Worm (Caenorhabditis elegans): ENCODE measurements around the gene ugt-36.

ugt-36 gene

ce11 chrV:7166709-7167108 lies at the start of gene ugt-36:
TSS of gene ugt-36 (plus strand) at chrV:7167009.
- TF ChIP-seq nhr-28 (tag; optimal IDR thresholded peaks at IDR 0.05) = peak; percentile 16
- TF ChIP-seq nhr-237 (tag; optimal IDR thresholded peaks at IDR 0.05) = no peak

- no peak for TF ChIP-seq dmd-9 (GFP tag; IDR thresholded peaks at IDR 0.05)
- no peak for TF ChIP-seq zag-1 (tag; optimal IDR thresholded peaks at IDR 0.05)
- TF ChIP-seq nhr-76 (tag; optimal IDR thresholded peaks at IDR 0.05) = no peak
- TF ChIP-seq nhr-28 (tag; optimal IDR thresholded peaks at IDR 0.05) = no peak
- TF ChIP-seq Y48G9A.11 (GFP tag; IDR thresholded peaks at IDR 0.05) = no peak
- TF ChIP-seq nhr-48 (tag; optimal IDR thresholded peaks at IDR 0.05) = no peak
- no peak for TF ChIP-seq egl-43 (GFP tag; IDR thresholded peaks at IDR 0.05)
- no peak for TF ChIP-seq rbr-2 (tag; optimal IDR thresholded peaks at IDR 0.05)
- no peak for TF ChIP-seq T26A8.4 (GFP tag; IDR thresholded peaks at IDR 0.05)
- no peak for TF ChIP-seq nhr-77 (tag; optimal IDR thresholded peaks at IDR 0.05)
- no peak for TF ChIP-seq mdt-29 (GFP tag; IDR thresholded peaks at IDR 0.05)
- no peak for TF ChIP-seq unc-39 (tag; optimal IDR thresholded peaks at IDR 0.05)
Measured at ce11 chrV:7118796-7119195, 48.0 kb upstream of the ugt-36 start, which contains the start of gene srx-33. TSS of gene srx-33 (minus strand) at chrV:7118896.

ce11 chrV:7120168-7120567 lies 46.6 kb upstream of the ugt-36 start, which contains the start of gene srx-34:
TSS of gene srx-34 (minus strand) at chrV:7120268.
- no peak for TF ChIP-seq nhr-28 (tag; optimal IDR thresholded peaks at IDR 0.05)
- no peak for TF ChIP-seq zfp-3 (GFP tag; conservative IDR thresholded peaks at IDR 0.05)
- no peak for TF ChIP-seq nhr-11 (tag; optimal IDR thresholded peaks at IDR 0.05)
- TF ChIP-seq spr-3 (GFP tag; optimal IDR thresholded peaks at IDR 0.05) = no peak
- no peak for TF ChIP-seq mxl-3 (GFP tag; optimal IDR thresholded peaks at IDR 0.05)
- no peak for TF ChIP-seq T26A8.4 (GFP tag; IDR thresholded peaks at IDR 0.05)
- no peak for TF ChIP-seq unc-130 (GFP tag; optimal IDR thresholded peaks at IDR 0.05)
- TF ChIP-seq snpc-1.2 (GFP tag; IDR thresholded peaks at IDR 0.05) = no peak
- TF ChIP-seq hif-1 (tag; optimal IDR thresholded peaks at IDR 0.05) = no peak
- no peak for TF ChIP-seq dmd-6 (GFP tag; IDR thresholded peaks at IDR 0.05)
- no peak for TF ChIP-seq vab-7 (GFP tag; IDR thresholded peaks at IDR 0.05)
- TF ChIP-seq zip-2 (tag; optimal IDR thresholded peaks at IDR 0.05) = no peak
- TF ChIP-seq tag-97 (GFP tag; IDR thresholded peaks at IDR 0.05) = no peak
- TF ChIP-seq skn-1 (tag; optimal IDR thresholded peaks at IDR 0.05) = no peak
- no peak for TF ChIP-seq nhr-48 (tag; optimal IDR thresholded peaks at IDR 0.05)
- no peak for TF ChIP-seq mxl-2 (GFP tag; conservative IDR thresholded peaks at IDR 0.05)
- TF ChIP-seq egl-43 (GFP tag; IDR thresholded peaks at IDR 0.05) = no peak
- TF ChIP-seq attf-4 (tag; optimal IDR thresholded peaks at IDR 0.05) = no peak
- TF ChIP-seq F10B5.3 (tag; optimal IDR thresholded peaks at IDR 0.05) = no peak
- no peak for TF ChIP-seq nhr-41 (GFP tag; IDR thresholded peaks at IDR 0.05)

DNA sequence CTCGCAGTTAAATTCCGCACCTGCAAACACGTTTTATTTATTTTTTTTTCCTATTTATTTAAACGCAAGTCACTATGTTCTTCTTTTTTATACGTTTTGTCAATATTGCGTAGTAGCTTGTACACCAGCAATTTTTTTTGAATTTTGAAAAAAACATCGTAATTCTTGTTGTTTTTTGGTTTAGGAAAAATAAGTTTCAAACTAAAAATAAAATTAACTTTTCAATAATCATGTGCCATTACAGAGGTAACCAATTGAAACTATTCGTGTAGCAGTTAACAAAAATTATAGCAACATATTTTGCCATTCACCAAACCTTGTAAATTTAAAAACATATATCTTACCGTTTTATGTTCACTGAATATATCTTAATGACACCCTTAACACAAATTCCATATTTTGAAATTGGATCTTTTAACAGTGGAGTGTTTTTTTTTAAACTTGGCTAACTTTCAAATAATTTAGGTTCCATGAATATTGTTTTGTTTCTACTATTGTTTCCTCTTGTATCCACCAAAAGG lies 43.6 kb upstream of the ugt-36 start, which contains the start of gene lmd-5:
Gene lmd-5, plus strand, starts transcription at position 471 of the 521 bp plus-strand sequence.
- TF ChIP-seq unc-62 (GFP tag; optimal IDR thresholded peaks at IDR 0.05 in 1 of 2) (peak in 1 of 2 experiments; percentile 67), unc-62 (tag; optimal IDR thresholded peaks at IDR 0.05) (no peak), aha-1 (tag) (peak; percentile 91), lim-7 (GFP tag; IDR thresholded peaks at IDR 0.05) (no peak), unc-39 (tag; optimal IDR thresholded peaks at IDR 0.05) (no peak)

DNA sequence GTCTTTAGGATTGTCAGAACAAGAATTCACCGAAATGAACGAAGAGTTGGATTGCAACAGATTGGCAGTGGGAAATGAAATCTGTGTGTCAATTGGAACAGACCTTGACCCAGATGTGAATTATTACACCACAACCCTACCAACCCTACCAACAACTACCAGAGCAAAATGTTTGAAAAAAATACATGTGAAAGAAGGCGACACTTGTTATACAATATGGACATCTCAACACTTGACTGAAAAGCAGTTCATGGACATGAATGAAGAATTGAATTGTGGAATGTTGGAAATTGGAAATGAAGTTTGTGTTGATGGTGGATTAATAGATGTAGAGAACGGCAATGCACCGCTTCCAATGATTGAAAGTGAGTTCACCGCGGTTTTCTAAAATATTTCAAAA lies 42.8 kb upstream of the ugt-36 start:
- no peak for TF ChIP-seq fos-1 (tag; optimal IDR thresholded peaks at IDR 0.05)
- no peak for TF ChIP-seq madf-9 (GFP tag; conservative IDR thresholded peaks at IDR 0.05)
- TF ChIP-seq unc-62 (GFP tag; optimal IDR thresholded peaks at IDR 0.05 in 1 of 2) = peak in 1 of 2 experiments; percentile 96
- TF ChIP-seq unc-62 (tag; optimal IDR thresholded peaks at IDR 0.05) = no peak
- no peak for TF ChIP-seq nhr-42 (GFP tag; IDR thresholded peaks at IDR 0.05)
- TF ChIP-seq Y105C5A.15 (GFP tag; IDR thresholded peaks at IDR 0.05) = no peak
- TF ChIP-seq ZK337.2 (GFP tag; IDR thresholded peaks at IDR 0.05) = no peak

Measured in whole organism, L4 larva.